Fruit fly (Drosophila melanogaster): Measurements from ENCODE around the gene CG17646.

The CG17646 gene

DNA sequence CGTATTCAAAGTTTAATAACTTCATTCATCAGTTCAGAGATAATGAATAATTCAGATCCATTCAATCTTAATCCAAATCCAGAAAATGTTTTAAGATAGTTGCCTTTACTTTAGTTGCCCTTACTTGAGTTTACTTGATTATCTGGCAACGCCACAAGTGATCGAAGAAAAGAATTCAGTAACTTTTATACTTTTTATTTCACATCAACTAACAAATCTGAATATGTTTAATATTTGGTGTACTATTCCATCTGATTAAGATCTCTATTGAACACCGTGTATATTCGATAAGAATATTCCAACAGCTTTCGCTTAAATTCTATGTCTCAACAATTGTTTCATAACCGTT lies 7.8 kb upstream of the CG17646 start:
- no peak for TF ChIP-seq CG17801 (GFP tag; optimal IDR thresholded peaks at IDR 0.05; ENCODE audit: partially characterized antibody)

dm6 chr2L:1727162-1727825 lies 5.0 kb upstream of the CG17646 start:
- no peak for TF ChIP-seq CG17801 (GFP tag; optimal IDR thresholded peaks at IDR 0.05; ENCODE audit: partially characterized antibody)

DNA sequence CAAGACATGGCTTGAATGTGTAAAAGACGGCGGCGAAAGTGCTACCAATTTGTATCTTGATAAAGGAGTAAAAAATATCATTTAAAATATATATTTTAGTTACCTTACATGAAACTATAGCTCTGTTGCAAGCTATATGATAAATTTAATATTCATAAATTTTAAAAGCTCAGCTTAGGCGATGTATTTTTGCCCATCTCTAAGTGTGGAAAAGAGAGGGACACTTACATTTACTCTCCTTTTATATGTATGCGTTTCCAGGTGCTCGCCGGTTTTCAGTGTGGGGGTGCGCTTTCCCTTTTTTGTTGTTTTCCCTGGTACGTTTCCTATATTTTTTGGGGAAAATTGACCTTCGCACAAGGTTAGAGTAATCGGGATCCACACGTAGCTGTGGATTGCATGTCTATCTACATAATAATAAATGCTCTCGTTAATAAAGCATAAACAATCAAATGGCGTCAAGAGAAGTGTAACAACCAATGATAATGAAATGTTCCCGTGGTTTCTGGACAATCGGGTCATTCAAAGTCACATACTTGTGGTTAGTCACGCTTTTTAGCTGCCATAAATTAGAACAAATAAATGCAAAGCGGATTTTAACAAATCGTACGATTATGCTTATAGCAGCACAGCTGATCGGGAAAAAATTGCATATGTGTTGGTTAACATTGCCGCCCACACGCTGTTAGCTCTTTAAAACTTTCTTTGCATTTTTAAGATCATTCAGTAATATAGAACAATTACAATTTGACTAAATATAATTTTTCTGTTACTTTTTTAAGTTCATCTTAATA lies 4.3 kb upstream of the CG17646 start:
- TF ChIP-seq CG17801 (GFP tag; optimal IDR thresholded peaks at IDR 0.05; ENCODE audit: partially characterized antibody) = peak; percentile 99

- TF ChIP-seq CG17801 (GFP tag; optimal IDR thresholded peaks at IDR 0.05; ENCODE audit: partially characterized antibody) = no peak
These were observed 3.7 kb upstream of the CG17646 start, which contains the start of gene Rrp40 for dm6 chr2L:1728620-1728944. Gene Rrp40, plus strand, starts transcription at chr2L:1728732.

DNA sequence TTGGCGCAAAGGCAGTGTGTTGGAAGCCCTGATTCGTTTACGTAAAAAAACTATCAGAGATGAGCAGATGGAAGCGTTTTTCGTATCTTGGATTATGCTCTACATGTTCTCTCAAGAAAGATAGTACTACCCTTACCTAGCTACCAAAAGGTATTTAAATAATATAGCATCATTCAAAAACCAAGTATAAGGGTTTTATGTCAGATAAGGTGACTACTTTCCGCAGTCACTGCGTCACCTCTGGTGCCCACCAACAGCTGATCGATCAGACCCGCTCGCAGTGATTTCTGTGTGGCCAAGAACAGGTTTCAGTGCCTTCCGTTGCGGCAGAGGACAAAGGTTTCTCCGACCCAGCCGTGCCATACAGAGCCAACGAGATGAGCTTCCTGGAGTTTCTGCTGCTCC lies 2.7 kb upstream of the CG17646 start, which contains the start of the genes Eno and CG31937:
Eno (minus strand) TSS at position 30 of the 405 bp plus-strand sequence.
CG31937 (plus strand) TSS at position 281 of the 405 bp plus-strand sequence.
- TF ChIP-seq CG17801 (GFP tag; optimal IDR thresholded peaks at IDR 0.05; ENCODE audit: partially characterized antibody) = peak; percentile 60

DNA sequence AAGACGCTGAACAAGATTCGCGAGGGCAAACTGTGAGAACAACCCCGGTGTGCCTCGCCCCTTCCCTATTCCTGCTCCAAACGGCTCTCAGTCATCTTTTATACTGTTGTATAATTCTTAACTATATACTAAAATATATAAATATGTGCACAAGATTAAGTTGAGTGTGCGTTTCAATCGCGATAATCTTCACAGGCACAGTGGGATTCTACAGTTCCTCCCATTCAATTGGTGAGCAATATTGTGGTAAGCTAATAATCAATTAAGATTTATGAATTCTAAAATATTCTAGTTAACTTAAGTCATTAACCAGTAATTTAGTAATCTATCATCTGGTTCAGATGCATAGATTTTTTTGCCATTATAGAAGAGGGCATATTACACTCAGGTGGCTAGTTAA lies 1.4 kb upstream of the CG17646 start:
- peak; percentile 35 for TF ChIP-seq CG17801 (GFP tag; optimal IDR thresholded peaks at IDR 0.05; ENCODE audit: partially characterized antibody)

dm6 chr2L:1733155-1733813 lies 960 bp downstream of the CG17646 start:
- no peak for TF ChIP-seq CG17801 (GFP tag; optimal IDR thresholded peaks at IDR 0.05; ENCODE audit: partially characterized antibody)

- TF ChIP-seq CG17801 (GFP tag; optimal IDR thresholded peaks at IDR 0.05; ENCODE audit: partially characterized antibody) = no peak
These were observed 2.8 kb downstream of the CG17646 start for dm6 chr2L:1735133-1735532.

- peak; percentile 63 for TF ChIP-seq CG17801 (GFP tag; optimal IDR thresholded peaks at IDR 0.05; ENCODE audit: partially characterized antibody)
These were observed 4.8 kb downstream of the CG17646 start for dm6 chr2L:1737057-1737581.

dm6 chr2L:1738054-1738453 lies 5.7 kb downstream of the CG17646 start:
- TF ChIP-seq CG17801 (GFP tag; optimal IDR thresholded peaks at IDR 0.05; ENCODE audit: partially characterized antibody) = no peak

- no peak for TF ChIP-seq CG17801 (GFP tag; optimal IDR thresholded peaks at IDR 0.05; ENCODE audit: partially characterized antibody)
These were observed 7.8 kb downstream of the CG17646 start for dm6 chr2L:1740095-1740494.

dm6 chr2L:1743800-1744199 lies 11.5 kb downstream of the CG17646 start:
- TF ChIP-seq CG17801 (GFP tag; optimal IDR thresholded peaks at IDR 0.05; ENCODE audit: partially characterized antibody) = no peak

dm6 chr2L:1748410-1748809 lies 16.1 kb downstream of the CG17646 start:
- TF ChIP-seq CG17801 (GFP tag; optimal IDR thresholded peaks at IDR 0.05; ENCODE audit: partially characterized antibody) = no peak

DNA sequence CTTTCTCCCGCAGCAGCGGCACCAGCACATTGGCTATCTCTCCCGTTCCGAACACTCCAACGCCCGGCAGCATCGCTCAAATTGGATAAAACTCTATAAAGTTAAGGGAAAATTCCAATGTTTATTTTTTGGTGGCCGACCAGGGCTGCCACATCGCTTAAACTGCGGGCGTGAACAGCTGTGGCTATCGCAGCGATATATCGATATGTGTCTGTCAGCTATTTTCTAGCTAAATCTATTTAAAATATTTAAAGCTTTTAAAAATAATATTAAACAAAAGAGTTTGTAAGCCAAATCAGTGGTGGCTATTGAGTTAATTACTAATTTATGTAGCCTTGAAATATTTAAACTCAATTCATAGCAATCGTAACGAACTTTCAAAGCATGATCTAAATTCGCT lies 19.6 kb downstream of the CG17646 start, which contains the start of the genes CG17712 and CG17648:
CG17712 (minus strand) TSS at position 170 of the 400 bp plus-strand sequence.
CG17648 (plus strand) TSS at position 356 of the 400 bp plus-strand sequence.
- no peak for TF ChIP-seq CG17801 (GFP tag; optimal IDR thresholded peaks at IDR 0.05; ENCODE audit: partially characterized antibody)

dm6 chr2L:1756351-1756750 lies 24.0 kb downstream of the CG17646 start, which contains the start of gene Gr22f:
Gene Gr22f, minus strand, starts transcription at chr2L:1756451.
- no peak for TF ChIP-seq CG17801 (GFP tag; optimal IDR thresholded peaks at IDR 0.05; ENCODE audit: partially characterized antibody)
